Worm (Caenorhabditis elegans): ENCODE measurements around the gene F53B3.6.

DNA sequence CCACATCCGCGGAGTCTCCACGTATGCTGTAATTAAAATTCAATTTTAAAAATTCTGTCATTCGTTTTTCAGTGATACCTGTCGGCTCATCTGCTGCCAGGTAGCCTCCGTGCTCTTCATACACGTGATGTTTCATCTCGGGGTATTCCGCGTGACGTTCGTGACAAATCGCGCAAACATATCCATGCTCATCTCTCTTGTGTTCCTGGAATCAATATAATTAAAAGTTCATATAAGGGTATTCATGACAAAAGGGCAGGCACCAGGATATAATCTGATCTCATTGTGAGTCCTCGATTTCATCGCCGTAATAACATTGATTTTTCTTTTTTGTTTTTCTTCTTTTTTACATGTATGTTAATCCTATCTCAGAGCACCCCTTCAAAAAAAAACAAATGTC is 10.1 kb upstream of the F53B3.6 start:
- TF ChIP-seq tra-1 (GFP tag; IDR thresholded peaks at IDR 0.05) (no peak), pqm-1 (tag; optimal IDR thresholded peaks at IDR 0.05) (no peak), unc-62 (GFP tag; optimal IDR thresholded peaks at IDR 0.05 in 1 of 2) (no peak), unc-62 (tag; optimal IDR thresholded peaks at IDR 0.05) (no peak), rbr-2 (tag; optimal IDR thresholded peaks at IDR 0.05) (no peak), skn-1 (tag; optimal IDR thresholded peaks at IDR 0.05) (no peak), jun-1 (tag; optimal IDR thresholded peaks at IDR 0.05) (no peak), ceh-44 (GFP tag; IDR thresholded peaks at IDR 0.05) (no peak), dmd-6 (GFP tag; IDR thresholded peaks at IDR 0.05) (no peak), lir-3 (tag; optimal IDR thresholded peaks at IDR 0.05) (no peak), duxl-1 (tag; optimal IDR thresholded peaks at IDR 0.05; ENCODE audit: poor library complexity) (no peak), mep-1 (tag; optimal IDR thresholded peaks at IDR 0.05) (no peak), F26F4.8 (GFP tag; conservative IDR thresholded peaks at IDR 0.05) (no peak)
